Worm (Caenorhabditis elegans): ENCODE data around the gene che-11.

The che-11 gene

ce11 chrV:12194275-12194674 is 43.8 kb upstream of the che-11 start, which contains the start of gene ogdh-2:
Gene ogdh-2, plus strand, starts transcription at chrV:12194507.
- TF ChIP-seq che-1 (tag; optimal IDR thresholded peaks at IDR 0.05) (no peak), sdc-2 (tag; optimal IDR thresholded peaks at IDR 0.05) (no peak), pat-9 (tag; optimal IDR thresholded peaks at IDR 0.05) (no peak), ceh-45 (GFP tag; IDR thresholded peaks at IDR 0.05) (no peak), elt-4 (tag; optimal IDR thresholded peaks at IDR 0.05) (no peak), C38D4.7 (GFP tag; optimal IDR thresholded peaks at IDR 0.05) (no peak), tbx-7 (tag; optimal IDR thresholded peaks at IDR 0.05) (no peak), ceh-34 (tag; optimal IDR thresholded peaks at IDR 0.05) (no peak), ceh-24 (tag; optimal IDR thresholded peaks at IDR 0.05) (no peak), ref-2 (tag; optimal IDR thresholded peaks at IDR 0.05) (no peak)

DNA sequence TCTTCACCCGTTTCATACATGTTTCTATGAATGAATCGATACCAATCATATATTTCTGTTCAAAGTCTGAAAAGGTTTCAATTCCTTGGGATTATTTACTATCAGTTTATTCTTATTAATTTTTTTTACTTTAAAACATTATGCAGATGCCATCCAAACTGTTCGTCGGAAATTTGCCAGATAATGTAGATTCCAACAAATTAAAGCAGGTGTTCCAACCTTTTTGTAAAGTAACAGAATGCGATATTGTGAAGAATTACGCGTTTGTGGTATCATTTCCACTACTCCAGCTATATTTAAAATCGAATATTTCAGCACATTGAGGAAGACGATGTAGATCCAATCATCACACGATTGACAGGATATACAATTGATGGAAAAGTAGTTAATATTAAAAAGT is 41.6 kb upstream of the che-11 start, which contains the start of gene rnp-1:
Gene rnp-1, plus strand, starts transcription at position 145 of the 400 bp plus-strand sequence.
- TF ChIP-seq madf-2 (tag; optimal IDR thresholded peaks at IDR 0.05) = no peak
- TF ChIP-seq ama-1 (optimal IDR thresholded peaks at IDR 0.05) = peak; percentile 11

ce11 chrV:12190943-12191569 is 40.5 kb upstream of the che-11 start, which contains the start of gene dpy-30:
Gene dpy-30, plus strand, starts transcription at chrV:12191519.
- TF ChIP-seq nhr-232 (tag; optimal IDR thresholded peaks at IDR 0.05) (no peak), che-1 (tag; optimal IDR thresholded peaks at IDR 0.05) (no peak), ceh-30 (tag; optimal IDR thresholded peaks at IDR 0.05) (peak; percentile 7), nfya-1 (tag; optimal IDR thresholded peaks at IDR 0.05) (peak; percentile 42), T23F11.4 (GFP tag; optimal IDR thresholded peaks at IDR 0.05) (no peak), ceh-34 (tag; optimal IDR thresholded peaks at IDR 0.05) (peak; percentile 24), ceh-22 (tag; optimal IDR thresholded peaks at IDR 0.05) (no peak), ceh-31 (tag; optimal IDR thresholded peaks at IDR 0.05) (no peak), hlh-30 (tag; optimal IDR thresholded peaks at IDR 0.05; ENCODE audit: insufficient read depth) (peak; percentile 33), ceh-2 (tag; optimal IDR thresholded peaks at IDR 0.05) (no peak)

DNA sequence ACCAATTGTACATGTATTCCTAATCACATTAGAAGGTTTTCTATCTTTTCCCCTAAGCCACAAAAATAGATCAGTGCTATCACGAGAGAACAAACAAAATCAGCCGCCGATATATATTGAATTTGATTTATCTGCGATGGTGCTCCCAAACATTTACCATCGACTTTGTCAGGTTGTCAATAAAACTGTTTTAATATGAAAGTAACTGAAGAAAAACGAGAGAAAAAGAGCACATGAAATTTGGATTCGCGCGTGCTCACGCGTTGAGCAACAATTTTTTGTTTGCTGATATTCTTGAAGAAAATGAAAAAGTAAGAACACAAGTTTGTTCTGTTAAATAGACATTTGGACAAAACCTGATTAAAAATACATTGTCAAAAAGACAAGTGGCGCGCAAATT is 38.3 kb upstream of the che-11 start:
- TF ChIP-seq rnt-1 (tag; optimal IDR thresholded peaks at IDR 0.05) (no peak), ets-4 (tag; optimal IDR thresholded peaks at IDR 0.05) (no peak), pat-9 (tag; optimal IDR thresholded peaks at IDR 0.05) (no peak), pros-1 (tag; optimal IDR thresholded peaks at IDR 0.05) (no peak), tbx-2 (tag; optimal IDR thresholded peaks at IDR 0.05) (no peak), mec-3 (tag; optimal IDR thresholded peaks at IDR 0.05; ENCODE audit: borderline replicate concordance) (no peak), fkh-10 (GFP tag; optimal IDR thresholded peaks at IDR 0.05) (no peak), ceh-19 (GFP tag; optimal IDR thresholded peaks at IDR 0.05) (no peak)

DNA sequence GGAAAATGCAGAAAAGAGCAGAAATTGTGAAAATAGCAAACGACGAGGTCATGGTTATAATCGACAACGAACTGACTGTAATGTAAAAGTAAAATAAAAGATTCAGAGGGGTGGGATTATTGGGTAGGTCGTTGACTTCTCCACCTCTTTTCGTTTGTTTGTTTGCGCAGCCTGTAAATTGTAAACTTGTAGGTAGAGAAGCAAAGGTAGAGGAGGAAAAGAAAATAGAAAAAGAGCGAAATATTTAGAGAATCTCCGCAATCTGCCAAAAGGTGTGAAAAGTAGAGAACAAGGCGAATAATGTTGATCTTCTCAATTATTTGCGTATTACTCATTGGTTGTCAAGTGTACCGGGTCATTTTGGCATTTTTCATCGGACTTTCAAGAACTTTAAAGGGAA is 36.8 kb upstream of the che-11 start, which contains the start of gene ZK863.8:
Gene ZK863.8, minus strand, starts transcription at position 173 of the 400 bp plus-strand sequence.
- TF ChIP-seq fkh-10 (GFP tag; optimal IDR thresholded peaks at IDR 0.05) = no peak

DNA sequence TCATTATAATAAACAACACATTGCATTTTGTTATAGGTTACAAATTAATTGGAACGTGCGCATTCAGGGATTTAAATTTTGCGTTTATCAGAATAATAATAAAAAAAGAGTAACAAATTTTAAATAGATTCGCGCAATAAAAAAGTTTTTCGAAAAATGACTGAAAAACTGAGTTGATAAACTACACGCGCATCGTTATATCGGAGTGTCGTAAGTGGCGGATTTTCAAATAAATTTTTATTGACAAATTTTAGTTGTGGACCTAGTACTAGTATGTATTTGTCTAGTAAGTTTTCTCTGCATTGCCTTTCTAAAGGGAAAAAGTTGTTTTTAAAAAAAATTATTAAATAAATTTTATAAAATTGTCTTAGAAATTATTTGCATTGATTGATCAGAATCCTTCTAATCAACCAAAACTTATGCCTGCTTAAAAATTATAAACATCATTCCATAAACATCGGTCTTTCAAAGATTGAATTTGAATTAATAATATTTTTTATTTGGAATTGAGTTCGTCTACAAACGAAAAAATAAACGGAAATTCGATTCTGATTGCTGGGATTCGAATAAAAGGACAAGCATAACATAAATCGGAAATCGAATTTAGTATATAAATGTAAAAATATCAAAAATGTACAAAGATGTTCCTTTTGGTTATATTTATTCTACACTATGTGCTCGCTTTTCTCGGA is 33.9 kb upstream of the che-11 start, which contains the start of gene srd-4:
Gene srd-4, plus strand, starts transcription at position 642 of the 692 bp plus-strand sequence.
- TF ChIP-seq nfya-1 (tag; optimal IDR thresholded peaks at IDR 0.05) (peak; percentile 6), ref-2 (tag; optimal IDR thresholded peaks at IDR 0.05) (no peak)

ce11 chrV:12183854-12184253 is 33.3 kb upstream of the che-11 start, which contains the start of gene usip-1:
Gene usip-1, minus strand, starts transcription at chrV:12184194.
- TF ChIP-seq ets-4 (tag; optimal IDR thresholded peaks at IDR 0.05) = no peak
- TF ChIP-seq mec-3 (tag; optimal IDR thresholded peaks at IDR 0.05; ENCODE audit: borderline replicate concordance) = no peak
- TF ChIP-seq unc-3 (GFP tag; conservative IDR thresholded peaks at IDR 0.05) = no peak
- no peak for TF ChIP-seq unc-3 (tag; optimal IDR thresholded peaks at IDR 0.05)
- TF ChIP-seq tbx-2 (tag; optimal IDR thresholded peaks at IDR 0.05) = no peak
- no peak for TF ChIP-seq che-1 (tag; optimal IDR thresholded peaks at IDR 0.05)
- no peak for TF ChIP-seq ceh-31 (tag; optimal IDR thresholded peaks at IDR 0.05)
- TF ChIP-seq elt-4 (tag; optimal IDR thresholded peaks at IDR 0.05) = no peak
- TF ChIP-seq ceh-34 (tag; optimal IDR thresholded peaks at IDR 0.05) = no peak
- TF ChIP-seq nhr-11 (tag; optimal IDR thresholded peaks at IDR 0.05) = no peak
- TF ChIP-seq Y22D7AL.16 (tag; optimal IDR thresholded peaks at IDR 0.05) = no peak
- no peak for TF ChIP-seq ama-1 (optimal IDR thresholded peaks at IDR 0.05)
- no peak for TF ChIP-seq nfya-1 (tag; optimal IDR thresholded peaks at IDR 0.05)
- TF ChIP-seq pqm-1 (tag; optimal IDR thresholded peaks at IDR 0.05) = no peak
- no peak for TF ChIP-seq ahr-1 (tag; optimal IDR thresholded peaks at IDR 0.05)
- TF ChIP-seq fax-1 (tag; optimal IDR thresholded peaks at IDR 0.05) = no peak
- TF ChIP-seq rnt-1 (tag; optimal IDR thresholded peaks at IDR 0.05) = no peak
- TF ChIP-seq dve-1 (tag; optimal IDR thresholded peaks at IDR 0.05) = no peak
- TF ChIP-seq ceh-19 (GFP tag; optimal IDR thresholded peaks at IDR 0.05) = no peak

All from whole organism, late embryonic.